Fruit fly (Drosophila melanogaster): Measurements from ENCODE around the gene Osi16.

- TF ChIP-seq CG8478 (optimal IDR thresholded peaks at IDR 0.05) = no peak
- TF ChIP-seq CTCF (optimal IDR thresholded peaks at IDR 0.05) = no peak
Measured at dm6 chr3R:6337397-6337796, 32.4 kb downstream of the Osi16 start.

Measured in S2 (cell line).